Fruit fly (Drosophila melanogaster): Measurements from ENCODE around the gene CG8534.

CG8534 gene

dm6 chr3R:9783240-9783917, 29.2 kb upstream of the CG8534 start (continued):
- TF ChIP-seq CG6683 (GFP tag; optimal IDR thresholded peaks at IDR 0.05) (no peak), corto (GFP tag; optimal IDR thresholded peaks at IDR 0.05) (no peak), Ptx1 (GFP tag; IDR thresholded peaks at IDR 0.05) (peak; percentile 16; the same call in 1 of the 2 replicates), Meics (GFP tag; optimal IDR thresholded peaks at IDR 0.05) (no peak), dmrt11E (tag; optimal IDR thresholded peaks at IDR 0.05) (peak; percentile 2), CG10654 (GFP tag; optimal IDR thresholded peaks at IDR 0.05) (no peak), trh (GFP tag; optimal IDR thresholded peaks at IDR 0.05) (no peak), ham (GFP tag; IDR thresholded peaks at IDR 0.05) (no peak), CG32532 (GFP tag; IDR thresholded peaks at IDR 0.05) (no peak), CG7357 (GFP tag; IDR thresholded peaks at IDR 0.05) (no peak), CG3163 (GFP tag; optimal IDR thresholded peaks at IDR 0.05) (no peak), ATbp (GFP tag; optimal IDR thresholded peaks at IDR 0.05) (peak; percentile 29), Sin3A (optimal IDR thresholded peaks at IDR 0.05) (no peak), otp (GFP tag; IDR thresholded peaks at IDR 0.05) (no peak), ac (GFP tag; optimal IDR thresholded peaks at IDR 0.05) (no peak), p53 (GFP tag; optimal IDR thresholded peaks at IDR 0.05) (no peak), CG4730 (GFP tag; IDR thresholded peaks at IDR 0.05) (no peak), CG12155 (GFP tag; optimal IDR thresholded peaks at IDR 0.05) (no peak), Oaz (GFP tag; IDR thresholded peaks at IDR 0.05) (no peak), CG15514 (GFP tag; optimal IDR thresholded peaks at IDR 0.05) (no peak), aop (GFP tag; IDR thresholded peaks at IDR 0.05) (no peak)

dm6 chr3R:9784341-9785062, 28.0 kb upstream of the CG8534 start, which contains the start of the genes MtnA and CG8500:
Gene MtnA (minus strand): TSS chr3R:9784370.
Gene CG8500 (plus strand): TSS chr3R:9784653.
- TF ChIP-seq ewg (GFP tag; optimal IDR thresholded peaks at IDR 0.05) (peak; percentile 99), nmo (GFP tag; optimal IDR thresholded peaks at IDR 0.05) (no peak), MESR4 (GFP tag; optimal IDR thresholded peaks at IDR 0.05) (peak; percentile 23), CG1233 (GFP tag; optimal IDR thresholded peaks at IDR 0.05) (no peak), usp (GFP tag; optimal IDR thresholded peaks at IDR 0.05) (no peak), so (GFP tag; IDR thresholded peaks at IDR 0.05) (no peak), run (tag; optimal IDR thresholded peaks at IDR 0.05) (no peak), CG42726 (GFP tag; IDR thresholded peaks at IDR 0.05; ENCODE audit: partially characterized antibody) (peak; percentile 52; the same call in 1 of the 2 replicates), CG8478 (optimal IDR thresholded peaks at IDR 0.05) (no peak), pzg (GFP tag; optimal IDR thresholded peaks at IDR 0.05) (peak; percentile 67), abd-A (tag; optimal IDR thresholded peaks at IDR 0.05) (no peak), H15 (GFP tag; IDR thresholded peaks at IDR 0.05) (no peak), sim (GFP tag; IDR thresholded peaks at IDR 0.05) (no peak), Aef1 (GFP tag; IDR thresholded peaks at IDR 0.05) (no peak), Optix (GFP tag; IDR thresholded peaks at IDR 0.05) (no peak), CG11085 (GFP tag; IDR thresholded peaks at IDR 0.05) (no peak), MTF-1 (GFP tag; optimal IDR thresholded peaks at IDR 0.05; ENCODE audit: borderline replicate concordance) (peak; percentile 100), Sox102F (GFP tag; optimal IDR thresholded peaks at IDR 0.05) (no peak), Hr51 (GFP tag; optimal IDR thresholded peaks at IDR 0.05) (no peak), CG5180 (GFP tag; optimal IDR thresholded peaks at IDR 0.05) (no peak), Neu2 (GFP tag; optimal IDR thresholded peaks at IDR 0.05; ENCODE audit: borderline replicate concordance) (no peak), Dek (tag; optimal IDR thresholded peaks at IDR 0.05) (peak; percentile 53), CG8359 (GFP tag; optimal IDR thresholded peaks at IDR 0.05; ENCODE audit: borderline replicate concordance) (no peak), bigmax (GFP tag; optimal IDR thresholded peaks at IDR 0.05) (peak; percentile 12), lov (optimal IDR thresholded peaks at IDR 0.05) (no peak), lov (GFP tag; IDR thresholded peaks at IDR 0.05) (0 out of 3 replicates have a peak, but pooled peaks have one; percentile 19), Atf-2 (GFP tag; optimal IDR thresholded peaks at IDR 0.05) (no peak), CG6175 (GFP tag; IDR thresholded peaks at IDR 0.05) (peak; percentile 78; the same call in 2 of the 3 replicates), dm (GFP tag; optimal IDR thresholded peaks at IDR 0.05) (peak; percentile 3)

All from whole organism, embryonic.